Worm (Caenorhabditis elegans) whole organism, L3 larva: ENCODE data around the gene R160.13.

ENCODE experiments used
- ama-1 ChIP-seq: fragments of 150-350 bp; optimal IDR thresholded peaks from 2 replicates; lab custom pipeline; 2018
- fkh-10 ChIP-seq: sonication (generic microtip); optimal IDR thresholded peaks from 2 replicates; lab custom pipeline; 2017; ENCODE audit warnings: missing biosample characterization, missing genetic modification reagents, missing genetic modification characterization
- mdl-1 ChIP-seq: fragments of 150-350 bp; optimal IDR thresholded peaks from 2 replicates; lab custom pipeline; 2014; ENCODE audit warnings: missing biosample characterization, missing genetic modification characterization
- nhr-11 ChIP-seq: fragments of 150-350 bp; optimal IDR thresholded peaks from 2 replicates; lab custom pipeline; 2014; ENCODE audit warnings: missing biosample characterization, missing genetic modification characterization
- nhr-76 ChIP-seq: fragments of 150-350 bp; sonication (generic microtip); optimal IDR thresholded peaks from 5 replicates; lab custom pipeline; 2014; ENCODE audit warnings: missing biosample characterization, missing genetic modification characterization
- nhr-77 ChIP-seq: fragments of 150-350 bp; optimal IDR thresholded peaks from 2 replicates; lab custom pipeline; 2014; ENCODE audit warnings: missing biosample characterization, missing genetic modification characterization
- pqm-1 ChIP-seq: fragments of 150-350 bp; optimal IDR thresholded peaks from 2 replicates; lab custom pipeline; 2017; ENCODE audit warnings: missing biosample characterization, missing genetic modification characterization, inconsistent platforms
- snpc-4 ChIP-seq: fragments of 150-350 bp; optimal IDR thresholded peaks from 2 replicates; lab custom pipeline; 2014; ENCODE audit warnings: missing biosample characterization, missing genetic modification characterization
- unc-39 ChIP-seq: sonication (generic microtip); optimal IDR thresholded peaks from 4 replicates; lab custom pipeline; 2017; ENCODE audit warnings: missing biosample characterization, missing genetic modification characterization
- unc-62 ChIP-seq: fragments of 150-350 bp; sonication (generic microtip); optimal IDR thresholded peaks from 4 replicates; lab custom pipeline; 2014; ENCODE audit warnings: missing biosample characterization, missing genetic modification reagents, missing genetic modification characterization
- zag-1 ChIP-seq: fragments of 150-350 bp; optimal IDR thresholded peaks from 2 replicates; lab custom pipeline; 2014; ENCODE audit warnings: missing biosample characterization, missing genetic modification characterization
- ztf-11 ChIP-seq: fragments of 150-350 bp; optimal IDR thresholded peaks from 2 replicates; lab custom pipeline; 2014; ENCODE audit warnings: missing biosample characterization, missing genetic modification characterization

DNA sequence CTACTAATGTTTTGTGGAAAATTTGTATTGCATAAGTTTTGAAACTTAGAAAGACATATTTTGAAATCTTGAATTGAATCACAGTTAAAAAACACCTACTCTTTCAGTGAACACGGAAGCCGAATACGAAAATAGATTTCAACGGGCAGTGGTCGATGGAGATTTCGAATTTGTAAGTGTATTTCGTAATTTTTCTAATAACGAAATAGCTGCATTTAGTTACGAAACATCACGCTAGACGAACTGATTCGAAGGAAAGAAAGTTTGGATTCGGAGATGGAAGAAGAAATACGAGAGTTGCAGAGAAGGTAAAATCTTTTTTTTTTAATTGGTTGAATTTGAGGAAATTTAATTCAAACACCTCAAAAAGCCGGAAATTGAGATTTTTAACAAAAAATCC is 28.6 kb downstream of the R160.13 start:
- TF ChIP-seq nhr-77 (tag; lab: Kevin White, UChicago) (no peak), fkh-10 (no peak), unc-62 (GFP tag; lab: Kevin White, UChicago) (no peak), ama-1 (no peak), pqm-1 (no peak), nhr-11 (tag; lab: Kevin White, UChicago) (no peak), zag-1 (no peak), ztf-11 (no peak), snpc-4 (no peak), unc-39 (tag; lab: Kevin White, UChicago) (no peak), nhr-76 (tag; lab: Kevin White, UChicago) (no peak), mdl-1 (tag; lab: Kevin White, UChicago) (no peak)
